Worm (Caenorhabditis elegans) whole organism, L2 larva: ENCODE measurements around the gene Y73C8B.1.
A peak's percentile ranks its signal among the peaks of the same experiment; 100 is the strongest.

Experiments
- F13H6.1 ChIP-seq: sonication (generic microtip); optimal IDR thresholded peaks from 2 replicates; lab custom pipeline; 2016; ENCODE audit warnings: missing genetic modification characterization, missing compliant biosample characterization
- R02D3.7 ChIP-seq: fragments of 150-350 bp; optimal IDR thresholded peaks from 2 replicates; lab custom pipeline; 2014; ENCODE audit warnings: missing biosample characterization, missing genetic modification characterization
- Y55F3AM.14 ChIP-seq: fragments of 200-800 bp; sonication (Bioruptor generic); optimal IDR thresholded peaks from 2 replicates; lab custom pipeline; 2018; ENCODE audit warnings: mild to moderate bottlenecking, missing genetic modification characterization, missing compliant biosample characterization
- ZK546.5 ChIP-seq: sonication (generic microtip); optimal IDR thresholded peaks from 2 replicates; lab custom pipeline; 2017; ENCODE audit warnings: missing biosample characterization, missing genetic modification characterization
- alr-1 ChIP-seq: fragments of 150-350 bp; optimal IDR thresholded peaks from 2 replicates; lab custom pipeline; 2014; ENCODE audit warnings: missing biosample characterization, missing genetic modification characterization
- aly-2 ChIP-seq: fragments of 150-350 bp; optimal IDR thresholded peaks from 2 replicates; lab custom pipeline; 2014; ENCODE audit warnings: missing biosample characterization, missing genetic modification characterization
- ama-1 ChIP-seq: fragments of 150-350 bp; optimal IDR thresholded peaks from 2 replicates; lab custom pipeline; 2018; ENCODE audit warnings: inconsistent platforms
- blmp-1 ChIP-seq: sonication (generic microtip); optimal IDR thresholded peaks from 2 replicates; lab custom pipeline; 2017; ENCODE audit warnings: missing genetic modification characterization, mild to moderate bottlenecking, missing compliant biosample characterization, antibody characterized with exemption, moderate library complexity; ENCODE audit not compliant: insufficient read depth
- ceh-16 ChIP-seq: fragments of 150-350 bp; optimal IDR thresholded peaks from 2 replicates; lab custom pipeline; 2014; ENCODE audit warnings: missing biosample characterization, missing genetic modification characterization
- ceh-82 ChIP-seq: fragments of 150-350 bp; optimal IDR thresholded peaks from 2 replicates; lab custom pipeline; 2014; ENCODE audit warnings: missing biosample characterization, missing genetic modification characterization
- crh-2 ChIP-seq: sonication (generic microtip); optimal IDR thresholded peaks from 2 replicates; lab custom pipeline; 2017; ENCODE audit warnings: missing biosample characterization, missing genetic modification characterization
- dmd-4 ChIP-seq: sonication (generic microtip); optimal IDR thresholded peaks from 2 replicates; lab custom pipeline; 2017; ENCODE audit warnings: missing biosample characterization, missing genetic modification characterization
- egl-27 ChIP-seq: sonication (generic microtip); optimal IDR thresholded peaks from 3 replicates; lab custom pipeline; 2017; ENCODE audit warnings: missing biosample characterization, missing genetic modification reagents, missing genetic modification characterization
- elt-1 ChIP-seq: fragments of 150-350 bp; optimal IDR thresholded peaks from 2 replicates; lab custom pipeline; 2014; ENCODE audit warnings: missing biosample characterization, missing genetic modification characterization
- elt-3 ChIP-seq: sonication (generic microtip); optimal IDR thresholded peaks from 2 replicates; lab custom pipeline; 2017; ENCODE audit warnings: missing biosample characterization, missing genetic modification characterization
- fos-1 ChIP-seq: fragments of 150-350 bp; optimal IDR thresholded peaks from 2 replicates; lab custom pipeline; 2014; ENCODE audit warnings: missing biosample characterization, missing genetic modification characterization
- gmeb-1 ChIP-seq: fragments of 150-350 bp; optimal IDR thresholded peaks from 2 replicates; lab custom pipeline; 2014; ENCODE audit warnings: missing biosample characterization, missing genetic modification characterization
- lin-11 ChIP-seq: fragments of 150-350 bp; sonication (generic microtip); optimal IDR thresholded peaks from 2 replicates; lab custom pipeline; 2014; ENCODE audit warnings: missing biosample characterization, missing genetic modification characterization, inconsistent platforms, mixed read lengths
- lin-13 ChIP-seq: fragments of 150-350 bp; optimal IDR thresholded peaks from 2 replicates; lab custom pipeline; 2014; ENCODE audit warnings: missing biosample characterization, missing genetic modification reagents, missing genetic modification characterization
- lin-39 ChIP-seq: fragments of 150-350 bp; optimal IDR thresholded peaks from 2 replicates; lab custom pipeline; 2014; ENCODE audit warnings: missing biosample characterization, missing genetic modification reagents, missing genetic modification characterization
- lsy-2 ChIP-seq, 2 experiments: fragments of 150-350 bp in 1 of 2; sonication (generic microtip) in 1 of 2; optimal IDR thresholded peaks; 2 replicates each; lab custom pipeline; 2014 to 2017; ENCODE audit warnings: missing biosample characterization in 2 of 2, missing genetic modification characterization in 2 of 2
- mab-5 ChIP-seq: fragments of 150-350 bp; optimal IDR thresholded peaks from 2 replicates; lab custom pipeline; 2014; ENCODE audit warnings: missing biosample characterization, missing genetic modification characterization
- mbf-1 ChIP-seq: sonication (generic microtip); optimal IDR thresholded peaks from 2 replicates; lab custom pipeline; 2017; ENCODE audit warnings: missing biosample characterization, missing genetic modification characterization
- mdl-1 ChIP-seq, 2 experiments: fragments of 150-350 bp in 1 of 2; sonication (generic microtip) in 1 of 2; optimal IDR thresholded peaks; 2 replicates each; lab custom pipeline; 2017; ENCODE audit warnings: missing biosample characterization in 2 of 2, missing genetic modification characterization in 2 of 2
- nhr-10 ChIP-seq: sonication (generic microtip); optimal IDR thresholded peaks from 2 replicates; lab custom pipeline; 2017; ENCODE audit warnings: missing biosample characterization, missing genetic modification characterization
- nhr-11 ChIP-seq: fragments of 150-350 bp; optimal IDR thresholded peaks from 2 replicates; lab custom pipeline; 2014; ENCODE audit warnings: missing biosample characterization, missing genetic modification characterization
- nhr-12 ChIP-seq: fragments of 150-350 bp; optimal IDR thresholded peaks from 2 replicates; lab custom pipeline; 2014; ENCODE audit warnings: missing biosample characterization, missing genetic modification characterization
- nhr-129 ChIP-seq: fragments of 150-350 bp; optimal IDR thresholded peaks from 2 replicates; lab custom pipeline; 2014; ENCODE audit warnings: missing biosample characterization, missing genetic modification characterization
- nhr-21 ChIP-seq: fragments of 150-350 bp; optimal IDR thresholded peaks from 2 replicates; lab custom pipeline; 2014; ENCODE audit warnings: missing biosample characterization, missing genetic modification characterization
- nhr-23 ChIP-seq: fragments of 150-350 bp; optimal IDR thresholded peaks from 2 replicates; lab custom pipeline; 2014; ENCODE audit warnings: missing biosample characterization, missing genetic modification reagents, missing genetic modification characterization
- nhr-237 ChIP-seq: fragments of 150-350 bp; optimal IDR thresholded peaks from 2 replicates; lab custom pipeline; 2014; ENCODE audit warnings: missing biosample characterization, missing genetic modification characterization
- nhr-25 ChIP-seq: fragments of 150-350 bp; sonication (generic microtip); optimal IDR thresholded peaks from 3 replicates; lab custom pipeline; 2014; ENCODE audit warnings: missing biosample characterization, missing genetic modification characterization
- nhr-6 ChIP-seq: fragments of 150-350 bp; optimal IDR thresholded peaks from 2 replicates; lab custom pipeline; 2014; ENCODE audit warnings: missing biosample characterization, missing genetic modification characterization
- peb-1 ChIP-seq: fragments of 150-350 bp; optimal IDR thresholded peaks from 2 replicates; lab custom pipeline; 2014; ENCODE audit warnings: missing biosample characterization, missing genetic modification characterization
- skn-1 ChIP-seq: sonication (generic microtip); optimal IDR thresholded peaks from 2 replicates; lab custom pipeline; 2017; ENCODE audit warnings: missing biosample characterization, missing genetic modification characterization
- sma-3 ChIP-seq: sonication (generic microtip); optimal IDR thresholded peaks from 2 replicates; lab custom pipeline; 2016; ENCODE audit warnings: missing genetic modification reagents, missing genetic modification characterization, missing compliant biosample characterization
- sma-9 ChIP-seq, 2 experiments: fragments of 150-350 bp in 1 of 2; sonication (generic microtip) in 1 of 2; optimal IDR thresholded peaks; 2 replicates each; lab custom pipeline; 2014 to 2016; ENCODE audit warnings: missing genetic modification characterization in 2 of 2, mild to moderate bottlenecking in 1 of 2, missing biosample characterization in 1 of 2, missing compliant biosample characterization in 1 of 2, missing genetic modification reagents in 1 of 2, moderate library complexity in 1 of 2
- snpc-4 ChIP-seq: fragments of 150-350 bp; optimal IDR thresholded peaks from 2 replicates; lab custom pipeline; 2014; ENCODE audit warnings: missing biosample characterization, missing genetic modification characterization
- unc-39 ChIP-seq: fragments of 150-350 bp; optimal IDR thresholded peaks from 2 replicates; lab custom pipeline; 2014; ENCODE audit warnings: missing biosample characterization, missing genetic modification characterization
- unc-55 ChIP-seq: fragments of 150-350 bp; sonication (generic microtip); optimal IDR thresholded peaks from 3 replicates; lab custom pipeline; 2014; ENCODE audit warnings: missing biosample characterization, missing genetic modification reagents, missing genetic modification characterization
- unc-62 ChIP-seq: fragments of 150-350 bp; optimal IDR thresholded peaks from 2 replicates; lab custom pipeline; 2014; ENCODE audit warnings: missing biosample characterization, missing genetic modification reagents, missing genetic modification characterization
- zag-1 ChIP-seq: fragments of 150-350 bp; optimal IDR thresholded peaks from 2 replicates; lab custom pipeline; 2014; ENCODE audit warnings: missing biosample characterization, missing genetic modification characterization
- ztf-1 ChIP-seq: fragments of 200-800 bp; sonication (Bioruptor generic); conservative IDR thresholded peaks from 2 replicates; pipeline ENCODE4 v1.3.6; 2022; ENCODE audit warnings: missing genetic modification characterization, missing compliant biosample characterization
- ztf-11 ChIP-seq: sonication (generic microtip); optimal IDR thresholded peaks from 2 replicates; lab custom pipeline; 2017; ENCODE audit warnings: missing biosample characterization, missing genetic modification characterization
- ztf-4 ChIP-seq: fragments of 150-350 bp; optimal IDR thresholded peaks from 2 replicates; lab custom pipeline; 2014; ENCODE audit warnings: missing biosample characterization, missing genetic modification characterization

Y73C8B.1 gene

ce11 chrV:3196832-3197329 lies at the start of gene Y73C8B.1, which contains the start of gene Y73C8B.5:
Gene Y73C8B.1, minus strand, starts transcription at chrV:3196882.
Gene Y73C8B.5, plus strand, starts transcription at chrV:3197268.
- no peak for TF ChIP-seq ztf-11 (tag; lab: Kevin White, UChicago)
- TF ChIP-seq lin-11 (tag; lab: Kevin White, UChicago): no peak
- no peak for TF ChIP-seq lin-39 (tag; lab: Kevin White, UChicago)
- no peak for TF ChIP-seq ZK546.5 (tag; lab: Kevin White, UChicago)
- TF ChIP-seq aly-2: no peak
- TF ChIP-seq F13H6.1 (tag; lab: Kevin White, UChicago): peak; percentile 8
- no peak for TF ChIP-seq ceh-82 (tag; lab: Kevin White, UChicago)
- no peak for TF ChIP-seq gmeb-1 (tag; lab: Kevin White, UChicago)
- TF ChIP-seq crh-2 (tag; lab: Kevin White, UChicago): no peak
- no peak for TF ChIP-seq fos-1
- no peak for TF ChIP-seq dmd-4 (tag; lab: Kevin White, UChicago)
- TF ChIP-seq lin-13: no peak
- TF ChIP-seq ztf-4 (tag; lab: Kevin White, UChicago): no peak
- TF ChIP-seq nhr-129 (tag; lab: Kevin White, UChicago): peak; percentile 9
- no peak for TF ChIP-seq blmp-1
- TF ChIP-seq elt-1: no peak
- TF ChIP-seq sma-9 (GFP tag; optimal IDR thresholded peaks at IDR 0.05; lab: Kevin White, UChicago): peak; percentile 34
- TF ChIP-seq sma-9 (tag; optimal IDR thresholded peaks at IDR 0.05; lab: Kevin White, UChicago): no peak
- TF ChIP-seq elt-3 (tag; lab: Kevin White, UChicago): no peak
- TF ChIP-seq nhr-21 (tag; lab: Kevin White, UChicago): no peak
- TF ChIP-seq nhr-25 (tag; lab: Kevin White, UChicago): peak; percentile 51
- peak in 1 of 2 experiments; percentile 14 for TF ChIP-seq lsy-2 (tag; optimal IDR thresholded peaks at IDR 0.05; lab: Kevin White, UChicago)
- TF ChIP-seq mab-5 (tag; lab: Kevin White, UChicago): no peak
- no peak for TF ChIP-seq nhr-237 (tag; lab: Kevin White, UChicago)
- no peak for TF ChIP-seq nhr-10
- no peak for TF ChIP-seq zag-1
- no peak for TF ChIP-seq snpc-4
- no peak for TF ChIP-seq peb-1 (tag; lab: Kevin White, UChicago)
- TF ChIP-seq ztf-1 (GFP tag; lab: Robert Waterston, UW): no peak
- TF ChIP-seq Y55F3AM.14: no peak
- no peak for TF ChIP-seq mdl-1 (tag; optimal IDR thresholded peaks at IDR 0.05; lab: Kevin White, UChicago)
- TF ChIP-seq unc-39 (tag; lab: Kevin White, UChicago): no peak
- peak; percentile 47 for TF ChIP-seq nhr-11
- TF ChIP-seq nhr-23 (tag; lab: Kevin White, UChicago): no peak
- TF ChIP-seq egl-27 (tag; lab: Kevin White, UChicago): no peak
- no peak for TF ChIP-seq sma-3 (GFP tag; lab: Kevin White, UChicago)
- no peak for TF ChIP-seq ceh-16
- TF ChIP-seq nhr-6 (tag; lab: Kevin White, UChicago): no peak
- TF ChIP-seq ama-1 (lab: Kevin White, UChicago): no peak
- no peak for TF ChIP-seq skn-1 (tag; lab: Kevin White, UChicago)
- TF ChIP-seq unc-55 (GFP tag; lab: Kevin White, UChicago): no peak

- no peak for TF ChIP-seq nhr-11
- no peak for TF ChIP-seq ceh-82 (tag; lab: Kevin White, UChicago)
- no peak for TF ChIP-seq nhr-21 (tag; lab: Kevin White, UChicago)
- no peak for TF ChIP-seq ZK546.5 (tag; lab: Kevin White, UChicago)
- TF ChIP-seq nhr-23 (tag; lab: Kevin White, UChicago): no peak
These were observed 48.0 kb upstream of the Y73C8B.1 start, which contains the start of gene srj-7 for ce11 chrV:3244703-3245102. Gene srj-7, plus strand, starts transcription at chrV:3245003.

ce11 chrV:3242984-3243383 lies 46.3 kb upstream of the Y73C8B.1 start, which contains the start of gene gst-23:
Gene gst-23, plus strand, starts transcription at chrV:3243284.
- no peak for TF ChIP-seq F13H6.1 (tag; lab: Kevin White, UChicago)
- TF ChIP-seq peb-1 (tag; lab: Kevin White, UChicago): no peak
- TF ChIP-seq mbf-1: no peak
- no peak for TF ChIP-seq egl-27 (tag; lab: Kevin White, UChicago)
- no peak for TF ChIP-seq skn-1 (tag; lab: Kevin White, UChicago)
- TF ChIP-seq dmd-4 (tag; lab: Kevin White, UChicago): no peak
- TF ChIP-seq nhr-25 (tag; lab: Kevin White, UChicago): no peak
- no peak for TF ChIP-seq nhr-12 (tag; lab: Kevin White, UChicago)
- TF ChIP-seq nhr-6 (tag; lab: Kevin White, UChicago): no peak
- TF ChIP-seq alr-1: no peak
- TF ChIP-seq nhr-23 (tag; lab: Kevin White, UChicago): no peak
- TF ChIP-seq unc-62 (GFP tag; lab: Kevin White, UChicago): no peak
- TF ChIP-seq R02D3.7 (tag; lab: Kevin White, UChicago): no peak
- no peak for TF ChIP-seq elt-3 (tag; lab: Kevin White, UChicago)
- no peak for TF ChIP-seq snpc-4
- TF ChIP-seq nhr-237 (tag; lab: Kevin White, UChicago): no peak
- TF ChIP-seq, all 48 proteins: peak for 0
